Fruit fly (Drosophila melanogaster): ENCODE data around the gene retm.

- TF ChIP-seq CG8478 (optimal IDR thresholded peaks at IDR 0.05) (no peak), psq (optimal IDR thresholded peaks at IDR 0.05) (no peak), Dll (optimal IDR thresholded peaks at IDR 0.05) (no peak)
Measured at dm6 chr2L:6496753-6497152, 41.0 kb upstream of the retm start, which contains the start of gene CG9550.
